Fruit fly (Drosophila melanogaster): ENCODE data around the gene Sqor.

Gene Sqor

dm6 chr3L:4288591-4289056 is 48.7 kb downstream of the Sqor start, which contains the start of gene Hexo1:
TSS of gene Hexo1 (plus strand) at chr3L:4288641.
- no peak for TF ChIP-seq psq (optimal IDR thresholded peaks at IDR 0.05)
- TF ChIP-seq Myc (optimal IDR thresholded peaks at IDR 0.05) = no peak
- TF ChIP-seq Sin3A (optimal IDR thresholded peaks at IDR 0.05) = no peak
- no peak for TF ChIP-seq insv (optimal IDR thresholded peaks at IDR 0.05)

Data from Kc167 (cell line).